Worm (Caenorhabditis elegans): Measurements from ENCODE around the gene mct-3.

- no peak for TF ChIP-seq nhr-67 (tag; optimal IDR thresholded peaks at IDR 0.05)
- TF ChIP-seq elt-2 (tag; optimal IDR thresholded peaks at IDR 0.05) = no peak
- TF ChIP-seq nhr-77 (tag; optimal IDR thresholded peaks at IDR 0.05) = no peak
- TF ChIP-seq nhr-11 (tag; optimal IDR thresholded peaks at IDR 0.05) = no peak
- no peak for TF ChIP-seq ceh-28 (tag; optimal IDR thresholded peaks at IDR 0.05)
- TF ChIP-seq egl-27 (tag; optimal IDR thresholded peaks at IDR 0.05) = no peak
Observed at ce11 chrX:13871110-13871509, 18.4 kb downstream of the mct-3 start.

All from whole organism, L3 larva.